Worm (Caenorhabditis elegans) whole organism, midembryonic: ENCODE measurements around the gene B0228.9.

ENCODE experiments used
- T22C8.4 ChIP-seq: fragments of 200-800 bp; sonication (Bioruptor generic); IDR thresholded peaks from 2 replicates; pipeline ENCODE4 v1.3.6; 2022; ENCODE audit warnings: missing genetic modification characterization, missing compliant biosample characterization
- cog-1 ChIP-seq: sonication (generic microtip); optimal IDR thresholded peaks from 2 replicates; lab custom pipeline; 2016; ENCODE audit warnings: missing genetic modification characterization, missing compliant biosample characterization
- flt-1 ChIP-seq: fragments of 200-800 bp; sonication (Bioruptor generic); IDR thresholded peaks from 2 replicates; pipeline ENCODE4 v1.3.6; 2022; ENCODE audit warnings: missing genetic modification characterization, missing compliant biosample characterization
- klf-2 ChIP-seq: fragments of 200-800 bp; sonication (Bioruptor generic); conservative IDR thresholded peaks from 2 replicates; pipeline ENCODE4 v1.3.6; 2022; ENCODE audit warnings: missing genetic modification reagents, missing genetic modification characterization, missing compliant biosample characterization
- med-1 ChIP-seq: sonication (generic microtip); optimal IDR thresholded peaks from 2 replicates; lab custom pipeline; 2017; ENCODE audit warnings: missing genetic modification characterization, mild to moderate bottlenecking, missing compliant biosample characterization, antibody characterized with exemption, missing genetic modification reagents; ENCODE audit not compliant: insufficient read depth
- ref-1 ChIP-seq: fragments of 200-800 bp; sonication (Bioruptor generic); conservative IDR thresholded peaks from 2 replicates; pipeline ENCODE4 v1.3.6; 2022; ENCODE audit warnings: missing genetic modification reagents, missing genetic modification characterization, missing compliant biosample characterization
- tab-1 ChIP-seq: fragments of 200-800 bp; sonication (Bioruptor generic); IDR thresholded peaks from 2 replicates; pipeline ENCODE4 v1.3.6; 2022; ENCODE audit warnings: missing genetic modification characterization, missing compliant biosample characterization
- ztf-23 ChIP-seq: fragments of 200-800 bp; sonication (Bioruptor generic); IDR thresholded peaks from 2 replicates; pipeline ENCODE4 v1.3.6; 2022; ENCODE audit warnings: missing genetic modification reagents, missing genetic modification characterization, missing compliant biosample characterization
- ztf-29 ChIP-seq: fragments of 200-800 bp; sonication (Bioruptor generic); IDR thresholded peaks from 2 replicates; pipeline ENCODE4 v1.3.6; 2022; ENCODE audit warnings: missing genetic modification reagents, missing genetic modification characterization, missing compliant biosample characterization

Gene B0228.9

DNA sequence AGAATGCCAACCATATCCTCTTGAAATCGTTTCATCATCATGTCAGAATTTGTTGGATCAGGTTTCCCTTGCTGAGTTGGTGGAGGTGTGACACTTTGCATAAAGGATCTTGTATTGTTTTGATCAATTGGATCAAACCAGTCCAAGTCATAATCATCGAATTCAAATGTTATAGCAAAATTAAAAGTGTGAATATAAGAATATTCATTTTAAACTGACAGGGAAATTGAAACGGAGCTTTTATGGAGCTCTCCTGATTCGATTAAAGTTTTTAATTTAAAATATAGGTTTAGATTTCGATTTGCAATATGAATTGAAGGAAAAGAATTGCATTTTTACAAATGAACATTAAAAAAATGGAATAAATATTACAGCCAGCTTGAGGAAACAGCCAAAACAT lies at the start of gene B0228.9:
TSS of gene B0228.9 (minus strand) at position 101 of the 400 bp plus-strand sequence.
- TF ChIP-seq ztf-29 (GFP tag; lab: Robert Waterston, UW) (no peak), ref-1 (no peak), klf-2 (GFP tag; lab: Robert Waterston, UW) (no peak), cog-1 (tag; lab: Kevin White, UChicago) (no peak), med-1 (GFP tag; lab: Kevin White, UChicago) (no peak), T22C8.4 (GFP tag; lab: Robert Waterston, UW) (no peak)

DNA sequence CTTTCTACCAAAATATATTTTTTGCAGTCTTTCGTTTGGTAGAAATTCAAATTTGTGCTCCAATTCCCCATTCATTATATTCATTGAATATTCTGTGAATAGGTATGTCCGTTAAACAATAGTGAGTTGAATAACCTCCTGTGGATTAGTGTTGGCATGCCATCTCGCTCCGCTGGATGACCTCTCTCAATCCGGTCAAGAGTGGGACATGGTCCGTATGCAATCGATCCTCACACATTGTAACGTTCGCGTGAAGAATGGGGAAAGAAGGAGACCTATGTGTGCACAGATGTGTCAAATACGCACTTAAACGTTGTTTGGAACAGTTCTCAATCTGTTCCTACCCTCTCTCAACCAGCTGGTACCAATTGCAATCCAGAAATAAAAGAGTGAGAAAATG lies 49.8 kb upstream of the B0228.9 start:
- TF ChIP-seq cog-1 (tag; lab: Kevin White, UChicago) (no peak), T22C8.4 (GFP tag; lab: Robert Waterston, UW) (0 out of 2 replicates have a peak, but pooled peaks have one; percentile 25), ztf-29 (GFP tag; lab: Robert Waterston, UW) (no peak), ztf-23 (GFP tag; lab: Robert Waterston, UW) (no peak)

DNA sequence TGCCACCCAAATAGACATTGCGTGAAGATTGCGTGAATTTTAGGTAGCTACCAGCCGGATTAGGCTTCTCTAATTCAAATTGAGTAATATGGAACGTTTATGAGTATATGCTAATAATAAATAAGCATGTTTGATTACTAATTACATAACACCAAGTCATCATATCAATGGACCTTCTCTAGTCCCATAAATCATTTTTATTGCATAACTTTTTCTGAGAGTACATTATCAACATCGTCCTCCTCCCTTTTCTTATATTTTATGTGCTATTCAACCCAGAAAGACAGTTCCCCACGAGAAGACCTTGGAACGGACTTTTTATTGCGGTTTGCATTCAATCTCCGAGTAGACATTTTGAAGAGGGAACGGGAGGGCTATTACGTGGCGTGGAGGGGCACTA lies 48.9 kb upstream of the B0228.9 start:
- TF ChIP-seq cog-1 (tag; lab: Kevin White, UChicago) (peak; percentile 36), tab-1 (GFP tag; lab: Robert Waterston, UW) (no peak), klf-2 (GFP tag; lab: Robert Waterston, UW) (0 out of 2 replicates have a peak, but pooled peaks have one; percentile 43), ztf-23 (GFP tag; lab: Robert Waterston, UW) (no peak), T22C8.4 (GFP tag; lab: Robert Waterston, UW) (no peak), med-1 (GFP tag; lab: Kevin White, UChicago) (no peak), ref-1 (no peak), ztf-29 (GFP tag; lab: Robert Waterston, UW) (0 out of 2 replicates have a peak, but pooled peaks have one; percentile 26), flt-1 (GFP tag; lab: Robert Waterston, UW) (peak; percentile 61; the same call in 1 of the 2 replicates)

DNA sequence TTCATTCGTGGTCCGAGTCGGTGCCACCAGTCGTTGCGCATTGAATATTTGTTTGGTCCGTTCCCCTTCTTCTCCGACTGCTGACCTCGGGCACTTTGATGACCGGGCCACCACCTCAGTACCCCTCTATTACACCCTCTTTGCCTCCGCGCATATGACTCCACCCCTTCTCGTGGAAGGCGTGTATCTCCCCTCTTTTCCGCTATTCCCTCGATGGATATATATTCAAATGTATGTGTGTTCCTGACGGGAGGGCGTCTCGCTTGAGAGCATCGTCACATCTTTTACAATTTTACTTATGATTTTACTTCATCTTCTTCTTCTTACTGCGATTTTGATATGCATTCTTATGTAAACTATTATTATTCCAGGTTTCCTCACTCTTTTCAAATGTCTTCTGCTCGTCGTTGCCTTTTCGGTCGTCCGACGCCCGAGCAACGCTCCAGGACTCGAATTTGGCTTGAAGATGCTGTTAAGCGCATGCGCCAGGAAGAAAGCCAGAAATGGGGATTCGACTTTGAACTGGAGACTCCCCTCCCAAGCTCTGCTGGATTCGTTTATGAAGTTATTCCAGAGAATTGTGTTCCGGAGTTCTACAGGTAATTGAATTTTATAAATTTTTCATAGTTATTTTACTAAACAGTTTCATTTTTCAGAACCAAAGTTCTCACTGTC lies 47.5 kb upstream of the B0228.9 start, which contains the start of gene cki-1:
TSS of gene cki-1 (plus strand) at position 372 of the 675 bp plus-strand sequence.
- TF ChIP-seq med-1 (GFP tag; lab: Kevin White, UChicago) (no peak), ztf-23 (GFP tag; lab: Robert Waterston, UW) (peak; percentile 61; the same call in 1 of the 2 replicates), T22C8.4 (GFP tag; lab: Robert Waterston, UW) (no peak), flt-1 (GFP tag; lab: Robert Waterston, UW) (peak; percentile 58), cog-1 (tag; lab: Kevin White, UChicago) (no peak), klf-2 (GFP tag; lab: Robert Waterston, UW) (no peak), ztf-29 (GFP tag; lab: Robert Waterston, UW) (no peak), tab-1 (GFP tag; lab: Robert Waterston, UW) (0 out of 2 replicates have a peak, but pooled peaks have one; percentile 48), ref-1 (no peak)

DNA sequence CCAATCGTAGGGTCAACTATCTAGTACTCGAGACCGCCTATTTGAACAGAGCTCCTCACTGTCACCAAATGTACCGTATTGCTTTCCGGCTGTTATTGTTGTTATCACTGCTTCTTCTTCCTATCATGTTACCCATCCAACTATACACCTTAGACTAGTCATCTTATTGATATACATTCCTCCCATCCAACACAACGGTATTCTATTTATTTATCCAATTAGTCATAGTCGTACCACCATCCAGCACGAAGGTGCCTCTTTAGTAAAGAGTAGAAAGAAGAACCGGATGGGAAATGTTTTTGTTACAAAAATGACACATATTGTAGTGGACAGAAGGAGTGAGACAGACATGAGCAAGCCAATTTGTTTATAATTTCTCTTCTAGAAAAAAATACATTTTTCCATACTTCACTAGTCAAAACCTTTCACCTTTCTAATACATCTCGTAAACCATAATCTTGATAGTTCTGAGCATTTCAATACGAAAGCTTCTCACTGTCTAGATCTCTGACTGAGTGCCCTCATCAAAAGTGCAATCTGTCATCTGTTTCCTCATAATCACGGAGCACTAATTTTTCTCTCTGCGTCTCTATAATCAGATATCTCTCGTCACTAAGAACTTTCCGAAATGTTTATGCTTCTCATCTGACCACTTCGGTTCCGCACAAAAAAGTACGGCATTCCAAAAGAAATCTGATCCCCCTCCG lies 46.8 kb upstream of the B0228.9 start:
- TF ChIP-seq cog-1 (tag; lab: Kevin White, UChicago) (no peak), med-1 (GFP tag; lab: Kevin White, UChicago) (no peak), T22C8.4 (GFP tag; lab: Robert Waterston, UW) (no peak), klf-2 (GFP tag; lab: Robert Waterston, UW) (no peak), flt-1 (GFP tag; lab: Robert Waterston, UW) (no peak), ref-1 (no peak), ztf-23 (GFP tag; lab: Robert Waterston, UW) (no peak), ztf-29 (GFP tag; lab: Robert Waterston, UW) (no peak)

DNA sequence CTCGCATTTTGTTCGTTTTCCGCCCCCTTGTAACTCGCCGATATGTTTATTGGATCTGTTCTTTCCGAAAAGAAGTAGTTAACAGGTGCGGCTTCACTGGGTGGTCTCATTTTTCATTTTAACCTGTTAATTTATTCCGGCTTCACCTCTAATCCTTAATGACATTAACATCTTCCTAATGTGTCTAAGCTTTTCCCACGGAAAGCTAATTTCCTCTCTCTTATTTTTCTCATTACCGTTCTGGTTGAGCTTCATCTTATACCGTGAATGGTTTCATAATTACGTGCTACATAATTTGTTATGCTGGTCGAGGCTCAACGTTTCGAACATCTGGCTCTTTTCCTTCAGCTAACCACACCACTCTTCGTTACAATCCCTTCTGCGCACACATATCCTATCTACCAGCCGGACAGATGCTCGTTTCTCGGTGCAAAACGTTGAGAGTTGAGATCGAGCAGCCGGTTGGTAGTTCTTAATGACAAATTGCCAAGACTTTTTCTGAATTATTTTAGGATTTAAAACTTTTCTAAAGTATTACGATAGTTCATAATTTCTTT lies 46.0 kb upstream of the B0228.9 start:
- TF ChIP-seq tab-1 (GFP tag; lab: Robert Waterston, UW) (no peak), ref-1 (no peak), ztf-29 (GFP tag; lab: Robert Waterston, UW) (no peak), cog-1 (tag; lab: Kevin White, UChicago) (peak; percentile 85), med-1 (GFP tag; lab: Kevin White, UChicago) (no peak), klf-2 (GFP tag; lab: Robert Waterston, UW) (no peak), T22C8.4 (GFP tag; lab: Robert Waterston, UW) (no peak)

DNA sequence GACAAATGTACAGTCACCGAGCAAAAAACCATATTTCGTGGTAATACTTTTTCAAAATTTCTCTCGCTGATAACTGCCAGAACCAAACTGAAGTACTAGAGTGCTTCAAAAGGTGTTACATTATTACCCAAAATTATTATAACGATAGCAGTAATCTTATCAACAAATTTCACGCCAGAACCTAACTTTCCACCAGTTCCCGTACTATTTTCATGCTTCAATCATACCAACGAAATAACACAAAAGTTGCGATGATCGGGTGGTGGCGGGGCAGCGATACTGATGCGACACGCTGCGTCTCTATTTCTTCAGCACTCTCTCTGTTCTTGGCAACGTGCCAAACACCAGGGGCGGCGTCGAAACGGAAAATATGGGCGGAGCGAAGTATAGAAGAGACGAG lies 45.5 kb upstream of the B0228.9 start:
- no peak for TF ChIP-seq cog-1 (tag; lab: Kevin White, UChicago)
- TF ChIP-seq ztf-29 (GFP tag; lab: Robert Waterston, UW), result no peak
- TF ChIP-seq tab-1 (GFP tag; lab: Robert Waterston, UW), result no peak
- TF ChIP-seq ztf-23 (GFP tag; lab: Robert Waterston, UW), result no peak
- no peak for TF ChIP-seq ref-1
- no peak for TF ChIP-seq klf-2 (GFP tag; lab: Robert Waterston, UW)
- no peak for TF ChIP-seq med-1 (GFP tag; lab: Kevin White, UChicago)
- TF ChIP-seq flt-1 (GFP tag; lab: Robert Waterston, UW), result no peak
- no peak for TF ChIP-seq T22C8.4 (GFP tag; lab: Robert Waterston, UW)

DNA sequence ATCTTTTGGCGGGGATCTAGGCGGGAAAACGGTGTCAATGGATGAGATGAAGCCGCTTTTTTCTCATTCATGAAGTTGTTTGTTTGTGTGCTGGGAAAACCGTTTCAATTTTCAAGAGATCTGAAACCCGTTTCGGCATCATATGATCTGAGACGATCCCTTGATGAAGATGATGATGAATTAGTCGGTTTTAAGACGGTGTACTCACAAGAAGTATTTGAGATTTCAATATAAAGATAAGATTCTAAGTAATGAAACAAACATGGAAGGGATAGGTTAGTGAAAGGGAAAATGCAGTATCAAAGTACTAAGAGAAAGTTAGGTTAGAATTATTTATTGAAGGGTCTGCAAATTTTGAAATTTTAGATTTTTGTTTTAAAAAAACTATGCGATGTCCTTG lies 44.7 kb upstream of the B0228.9 start:
- TF ChIP-seq tab-1 (GFP tag; lab: Robert Waterston, UW) (no peak), T22C8.4 (GFP tag; lab: Robert Waterston, UW) (no peak), ref-1 (no peak), ztf-29 (GFP tag; lab: Robert Waterston, UW) (no peak), flt-1 (GFP tag; lab: Robert Waterston, UW) (no peak), ztf-23 (GFP tag; lab: Robert Waterston, UW) (no peak), klf-2 (GFP tag; lab: Robert Waterston, UW) (no peak)
